Worm (Caenorhabditis elegans) whole organism, midembryonic: ENCODE measurements around the gene czw-1.

Experiments
- flt-1 ChIP-seq: fragments of 200-800 bp; sonication (Bioruptor generic); IDR thresholded peaks from 2 replicates; pipeline ENCODE4 v1.3.6; 2022; ENCODE audit warnings: missing genetic modification characterization, missing compliant biosample characterization
- ztf-23 ChIP-seq: fragments of 200-800 bp; sonication (Bioruptor generic); IDR thresholded peaks from 2 replicates; pipeline ENCODE4 v1.3.6; 2022; ENCODE audit warnings: missing genetic modification reagents, missing genetic modification characterization, missing compliant biosample characterization

- TF ChIP-seq ztf-23 (no peak), flt-1 (GFP tag; lab: Robert Waterston, UW) (no peak)
These were observed 20.4 kb upstream of the czw-1 start, which contains the start of gene F57H12.5 for ce11 chrIV:7967006-7967405.
